Worm (Caenorhabditis elegans) whole organism, mixed stage, embryonic: Measurements from ENCODE around the gene str-66.

Source experiments
- M03D4.4 ChIP-seq: sonication (generic microtip); optimal IDR thresholded peaks from 2 replicates; lab custom pipeline; 2017; ENCODE audit warnings: mild to moderate bottlenecking, missing genetic modification characterization, missing compliant biosample characterization
- bed-3 ChIP-seq: fragments of 200-800 bp; sonication (Bioruptor generic); optimal IDR thresholded peaks from 3 replicates; lab custom pipeline; 2018; ENCODE audit warnings: mild to moderate bottlenecking, missing genetic modification characterization, moderate library complexity, missing compliant biosample characterization
- blmp-1 ChIP-seq: fragments of 150-350 bp; optimal IDR thresholded peaks from 2 replicates; lab custom pipeline; 2014; ENCODE audit warnings: missing biosample characterization, missing genetic modification characterization
- ceh-39 ChIP-seq: fragments of 150-350 bp; optimal IDR thresholded peaks from 2 replicates; lab custom pipeline; 2014; ENCODE audit warnings: missing biosample characterization, missing genetic modification characterization
- ceh-43 ChIP-seq: fragments of 200-800 bp; sonication (Bioruptor generic); optimal IDR thresholded peaks from 2 replicates; lab custom pipeline; 2018; ENCODE audit warnings: mild to moderate bottlenecking, missing genetic modification characterization, moderate library complexity, missing compliant biosample characterization
- ceh-83 ChIP-seq: fragments of 200-800 bp; sonication (Bioruptor generic); optimal IDR thresholded peaks from 2 replicates; lab custom pipeline; 2018; ENCODE audit warnings: mild to moderate bottlenecking, missing genetic modification characterization, missing compliant biosample characterization
- ces-1 ChIP-seq: fragments of 150-350 bp; optimal IDR thresholded peaks from 2 replicates; lab custom pipeline; 2014; ENCODE audit warnings: missing biosample characterization, missing genetic modification reagents, missing genetic modification characterization
- cnd-1 ChIP-seq: fragments of 200-800 bp; sonication (Bioruptor generic); optimal IDR thresholded peaks from 2 replicates; lab custom pipeline; 2018; ENCODE audit warnings: mild to moderate bottlenecking, missing genetic modification characterization, missing compliant biosample characterization
- drap-1 ChIP-seq: fragments of 200-800 bp; sonication (Bioruptor generic); optimal IDR thresholded peaks from 3 replicates; lab custom pipeline; 2018; ENCODE audit warnings: mild to moderate bottlenecking, missing genetic modification characterization, missing compliant biosample characterization
- elt-1 ChIP-seq: sonication (generic microtip); optimal IDR thresholded peaks from 2 replicates; lab custom pipeline; 2017; ENCODE audit warnings: missing genetic modification characterization, mild to moderate bottlenecking, missing compliant biosample characterization, antibody characterized with exemption, moderate library complexity, borderline replicate concordance; ENCODE audit not compliant: insufficient read depth
- elt-3 ChIP-seq: fragments of 150-350 bp; optimal IDR thresholded peaks from 2 replicates; lab custom pipeline; 2014; ENCODE audit warnings: missing biosample characterization, missing genetic modification characterization
- flh-1 ChIP-seq: fragments of 200-800 bp; sonication (Bioruptor generic); optimal IDR thresholded peaks from 2 replicates; lab custom pipeline; 2018; ENCODE audit warnings: mild to moderate bottlenecking, missing genetic modification characterization, moderate library complexity, missing compliant biosample characterization
- ham-2 ChIP-seq: fragments of 200-800 bp; sonication (Bioruptor generic); optimal IDR thresholded peaks from 2 replicates; lab custom pipeline; 2018; ENCODE audit warnings: mild to moderate bottlenecking, missing genetic modification characterization, missing compliant biosample characterization
- hlh-1 ChIP-seq: fragments of 150-350 bp; optimal IDR thresholded peaks from 2 replicates; lab custom pipeline; 2014; ENCODE audit warnings: missing biosample characterization, missing genetic modification reagents, missing genetic modification characterization
- lin-32 ChIP-seq: fragments of 200-800 bp; sonication (Bioruptor generic); optimal IDR thresholded peaks from 2 replicates; lab custom pipeline; 2018; ENCODE audit warnings: mild to moderate bottlenecking, missing genetic modification characterization, missing compliant biosample characterization
- lsy-2 ChIP-seq: fragments of 150-350 bp; optimal IDR thresholded peaks from 2 replicates; lab custom pipeline; 2014; ENCODE audit warnings: missing biosample characterization, missing genetic modification characterization
- mab-5 ChIP-seq: fragments of 150-350 bp; optimal IDR thresholded peaks from 2 replicates; lab custom pipeline; 2014; ENCODE audit warnings: missing biosample characterization, missing genetic modification characterization
- mep-1 ChIP-seq: fragments of 150-350 bp; optimal IDR thresholded peaks from 2 replicates; lab custom pipeline; 2017; ENCODE audit warnings: missing biosample characterization, missing genetic modification reagents, missing genetic modification characterization, inconsistent platforms
- mls-2 ChIP-seq: sonication (generic microtip); optimal IDR thresholded peaks from 2 replicates; lab custom pipeline; 2016; ENCODE audit warnings: mild to moderate bottlenecking, missing genetic modification characterization, moderate library complexity, missing compliant biosample characterization
- nhr-12 ChIP-seq: fragments of 150-350 bp; optimal IDR thresholded peaks from 2 replicates; lab custom pipeline; 2014; ENCODE audit warnings: missing biosample characterization, missing genetic modification characterization
- nhr-2 ChIP-seq: fragments of 150-350 bp; optimal IDR thresholded peaks from 2 replicates; lab custom pipeline; 2014; ENCODE audit warnings: missing biosample characterization, missing genetic modification characterization
- nhr-237 ChIP-seq: fragments of 150-350 bp; optimal IDR thresholded peaks from 2 replicates; lab custom pipeline; 2014; ENCODE audit warnings: missing biosample characterization, missing genetic modification characterization
- nhr-28 ChIP-seq: fragments of 150-350 bp; optimal IDR thresholded peaks from 2 replicates; lab custom pipeline; 2014; ENCODE audit warnings: missing biosample characterization, missing genetic modification characterization
- nhr-76 ChIP-seq: sonication (generic microtip); optimal IDR thresholded peaks from 2 replicates; lab custom pipeline; 2017; ENCODE audit warnings: missing biosample characterization, missing genetic modification characterization
- pha-4 ChIP-seq: fragments of 150-350 bp; optimal IDR thresholded peaks from 2 replicates; lab custom pipeline; 2018; ENCODE audit warnings: missing biosample characterization, missing genetic modification reagents, missing genetic modification characterization
- sem-2 ChIP-seq: fragments of 200-800 bp; sonication (Bioruptor generic); optimal IDR thresholded peaks from 2 replicates; lab custom pipeline; 2018; ENCODE audit warnings: mild to moderate bottlenecking, missing genetic modification characterization, missing compliant biosample characterization
- snpc-4 ChIP-seq: fragments of 150-350 bp; optimal IDR thresholded peaks from 2 replicates; lab custom pipeline; 2014; ENCODE audit warnings: missing biosample characterization, missing genetic modification characterization
- sptf-1 ChIP-seq: sonication (generic microtip); optimal IDR thresholded peaks from 2 replicates; lab custom pipeline; 2017; ENCODE audit warnings: mild to moderate bottlenecking, missing genetic modification characterization, moderate library complexity, missing compliant biosample characterization
- unc-120 ChIP-seq: sonication (generic microtip); optimal IDR thresholded peaks from 2 replicates; lab custom pipeline; 2017; ENCODE audit warnings: missing genetic modification characterization, missing compliant biosample characterization; ENCODE audit not compliant: poor library complexity, severe bottlenecking
- unc-39 ChIP-seq: fragments of 150-350 bp; optimal IDR thresholded peaks from 2 replicates; lab custom pipeline; 2014; ENCODE audit warnings: missing biosample characterization, missing genetic modification characterization
- unc-62 ChIP-seq: fragments of 150-350 bp; optimal IDR thresholded peaks from 2 replicates; lab custom pipeline; 2014; ENCODE audit warnings: missing biosample characterization, missing genetic modification reagents, missing genetic modification characterization
- ztf-11 ChIP-seq: fragments of 150-350 bp; optimal IDR thresholded peaks from 2 replicates; lab custom pipeline; 2014; ENCODE audit warnings: missing biosample characterization, missing genetic modification characterization

str-66 gene

ce11 chrV:3100527-3100926 lies 3.5 kb downstream of the str-66 start:
- TF ChIP-seq ceh-39 (tag; lab: Kevin White, UChicago) = no peak
- no peak for TF ChIP-seq mls-2
- TF ChIP-seq ham-2 (GFP tag; lab: Kevin White, UChicago) = no peak
- no peak for TF ChIP-seq unc-62 (GFP tag; lab: Kevin White, UChicago)
- no peak for TF ChIP-seq elt-1 (tag; lab: Kevin White, UChicago)
- no peak for TF ChIP-seq drap-1 (GFP tag; lab: Kevin White, UChicago)
- TF ChIP-seq lsy-2 (tag; lab: Kevin White, UChicago) = no peak
- no peak for TF ChIP-seq cnd-1
- TF ChIP-seq, all 35 proteins: peak for 0

ce11 chrV:3094351-3094750 lies 9.7 kb downstream of the str-66 start, which contains the start of gene cyp-33C9:
Gene cyp-33C9, minus strand, starts transcription at chrV:3094561.
- TF ChIP-seq lin-32 (GFP tag; lab: Kevin White, UChicago) (no peak), unc-120 (tag; lab: Kevin White, UChicago) (no peak), ham-2 (GFP tag; lab: Kevin White, UChicago) (no peak), snpc-4 (tag; lab: Kevin White, UChicago) (no peak), bed-3 (no peak), mep-1 (tag; lab: Kevin White, UChicago) (no peak), lsy-2 (tag; lab: Kevin White, UChicago) (no peak), ceh-39 (tag; lab: Kevin White, UChicago) (no peak), sptf-1 (tag; lab: Kevin White, UChicago) (no peak), elt-1 (tag; lab: Kevin White, UChicago) (no peak), sem-2 (GFP tag; lab: Kevin White, UChicago) (no peak), elt-3 (tag; lab: Kevin White, UChicago) (no peak), mls-2 (no peak), flh-1 (no peak), nhr-76 (tag; lab: Kevin White, UChicago) (no peak), ceh-43 (GFP tag; lab: Kevin White, UChicago) (no peak), ztf-11 (tag; lab: Kevin White, UChicago) (no peak), unc-39 (no peak), ces-1 (GFP tag; lab: Kevin White, UChicago) (no peak), nhr-2 (tag; lab: Kevin White, UChicago) (no peak)

ce11 chrV:3088768-3089167 lies 15.3 kb downstream of the str-66 start, which contains the start of gene acs-21:
Gene acs-21, plus strand, starts transcription at chrV:3089068.
- TF ChIP-seq mls-2 = no peak
- no peak for TF ChIP-seq ceh-83
- TF ChIP-seq ceh-43 (GFP tag; lab: Kevin White, UChicago) = no peak
- no peak for TF ChIP-seq sptf-1 (tag; lab: Kevin White, UChicago)
- no peak for TF ChIP-seq mab-5 (tag; lab: Kevin White, UChicago)
- TF ChIP-seq lin-32 (GFP tag; lab: Kevin White, UChicago) = no peak
- no peak for TF ChIP-seq hlh-1 (tag; lab: Kevin White, UChicago)
- TF ChIP-seq blmp-1 = no peak

ce11 chrV:3086260-3086659 lies 17.8 kb downstream of the str-66 start, which contains the start of gene srt-8:
Gene srt-8, plus strand, starts transcription at chrV:3086560.
- TF ChIP-seq bed-3 (no peak), lin-32 (GFP tag; lab: Kevin White, UChicago) (no peak), ceh-43 (GFP tag; lab: Kevin White, UChicago) (no peak), unc-120 (tag; lab: Kevin White, UChicago) (no peak), unc-62 (GFP tag; lab: Kevin White, UChicago) (no peak), cnd-1 (no peak), drap-1 (GFP tag; lab: Kevin White, UChicago) (no peak), nhr-12 (tag; lab: Kevin White, UChicago) (no peak), nhr-237 (no peak), nhr-76 (tag; lab: Kevin White, UChicago) (no peak), nhr-28 (tag; lab: Kevin White, UChicago) (no peak), ceh-39 (tag; lab: Kevin White, UChicago) (no peak), sem-2 (GFP tag; lab: Kevin White, UChicago) (no peak), pha-4 (no peak), elt-3 (tag; lab: Kevin White, UChicago) (no peak), M03D4.4 (no peak), ceh-83 (no peak), hlh-1 (tag; lab: Kevin White, UChicago) (no peak), mls-2 (no peak)
